Fruit fly (Drosophila melanogaster): ENCODE results near the gene SIFaR.

DNA sequence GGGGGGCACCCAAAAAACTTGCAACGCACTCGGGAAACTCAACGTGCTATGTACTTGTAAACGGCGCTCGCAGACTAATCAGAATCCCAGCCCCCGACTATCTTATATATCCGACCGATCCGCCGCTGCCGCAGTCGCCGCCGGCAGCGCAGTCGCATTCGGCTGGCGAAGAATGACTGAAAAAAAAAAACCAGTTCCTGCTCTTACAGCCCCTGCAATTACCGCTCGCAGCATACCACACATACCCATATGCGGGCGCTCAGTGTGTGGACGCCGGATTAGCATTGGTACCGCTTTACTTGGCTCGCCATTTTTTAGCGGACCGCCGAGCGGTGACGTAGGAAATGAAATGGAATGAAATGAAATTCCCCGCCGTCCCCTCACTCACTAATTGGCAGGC lies 56.7 kb downstream of the SIFaR start, which contains the start of gene e:
- TF ChIP-seq Dll (optimal IDR thresholded peaks at IDR 0.05) (no peak), CG8478 (optimal IDR thresholded peaks at IDR 0.05) (no peak), psq (optimal IDR thresholded peaks at IDR 0.05) (no peak)
